Fruit fly (Drosophila melanogaster): Measurements from ENCODE around the gene MtnA.

The MtnA gene

dm6 chr3R:9771519-9771972, 12.6 kb downstream of the MtnA start, which contains the start of gene CG9471 (continued):
- peak; percentile 89 for TF ChIP-seq Oli (tag; optimal IDR thresholded peaks at IDR 0.05)
- TF ChIP-seq CG18262 (tag; optimal IDR thresholded peaks at IDR 0.05) = peak; percentile 90
- peak; percentile 43 for TF ChIP-seq disco-r (GFP tag; optimal IDR thresholded peaks at IDR 0.05)
- no peak for TF ChIP-seq zf30C (GFP tag; optimal IDR thresholded peaks at IDR 0.05)
- peak; percentile 75 to 92 for TF ChIP-seq Hr51 (GFP tag; optimal IDR thresholded peaks at IDR 0.05)
- TF ChIP-seq CG12104 (GFP tag; optimal IDR thresholded peaks at IDR 0.05) = peak; percentile 85
- TF ChIP-seq CG1233 (GFP tag; optimal IDR thresholded peaks at IDR 0.05) = peak; percentile 89
- TF ChIP-seq YL-1 (GFP tag; optimal IDR thresholded peaks at IDR 0.05) = peak; percentile 63
- peak; percentile 93 for TF ChIP-seq CG17361 (GFP tag; IDR thresholded peaks at IDR 0.05)
- peak; percentile 88 for TF ChIP-seq pum (GFP tag; optimal IDR thresholded peaks at IDR 0.05)
- peak; percentile 86 for TF ChIP-seq Max (GFP tag; optimal IDR thresholded peaks at IDR 0.05)
- peak; percentile 29 for TF ChIP-seq ftz-f1 (GFP tag; optimal IDR thresholded peaks at IDR 0.05)
- peak; percentile 54 for TF ChIP-seq pzg (GFP tag; optimal IDR thresholded peaks at IDR 0.05)
- no peak for TF ChIP-seq eve (GFP tag; optimal IDR thresholded peaks at IDR 0.05)
- peak; percentile 34 for TF ChIP-seq Lhr (GFP tag; optimal IDR thresholded peaks at IDR 0.05)
- peak; percentile 87 for TF ChIP-seq CG1602 (GFP tag; optimal IDR thresholded peaks at IDR 0.05)
- peak; percentile 94 for TF ChIP-seq sob (GFP tag; IDR thresholded peaks at IDR 0.05)
- peak; percentile 96 for TF ChIP-seq Ptx1 (GFP tag; IDR thresholded peaks at IDR 0.05)
- peak; percentile 95 for TF ChIP-seq PHDP (tag; optimal IDR thresholded peaks at IDR 0.05)
- peak; percentile 73 for TF ChIP-seq pb (GFP tag; optimal IDR thresholded peaks at IDR 0.05)
- peak; percentile 91 for TF ChIP-seq ara (GFP tag; IDR thresholded peaks at IDR 0.05)
- no peak for TF ChIP-seq hth (optimal IDR thresholded peaks at IDR 0.05)
- TF ChIP-seq abd-A (tag; optimal IDR thresholded peaks at IDR 0.05) = no peak
- TF ChIP-seq Xrp1 (GFP tag; IDR thresholded peaks at IDR 0.05) = peak; percentile 95
- peak; percentile 86 for TF ChIP-seq maf-S (GFP tag; optimal IDR thresholded peaks at IDR 0.05)
- peak; percentile 47 for TF ChIP-seq gt (GFP tag; IDR thresholded peaks at IDR 0.05)
- peak; percentile 85; the same call in 2 of the 3 replicates for TF ChIP-seq CG3726 (GFP tag; IDR thresholded peaks at IDR 0.05)
- TF ChIP-seq fd102C (GFP tag; optimal IDR thresholded peaks at IDR 0.05) = peak; percentile 57
- peak; percentile 64 for TF ChIP-seq CG10565 (GFP tag; optimal IDR thresholded peaks at IDR 0.05)
- TF ChIP-seq toy (GFP tag; IDR thresholded peaks at IDR 0.05) = peak; percentile 76; the same call in 1 of the 2 replicates
- TF ChIP-seq B-H1 (GFP tag; IDR thresholded peaks at IDR 0.05) = peak; percentile 90
- TF ChIP-seq Sin3A (optimal IDR thresholded peaks at IDR 0.05) = no peak
- peak; percentile 68 for TF ChIP-seq dm (GFP tag; optimal IDR thresholded peaks at IDR 0.05)
- peak; percentile 94 for TF ChIP-seq HLH3B (GFP tag; IDR thresholded peaks at IDR 0.05)
- peak; percentile 57 for TF ChIP-seq CG3163 (GFP tag; optimal IDR thresholded peaks at IDR 0.05)
- peak; percentile 76 for TF ChIP-seq CG15696 (tag; optimal IDR thresholded peaks at IDR 0.05)
- TF ChIP-seq CG4617 (GFP tag; optimal IDR thresholded peaks at IDR 0.05; ENCODE audit: borderline replicate concordance) = peak; percentile 81
- TF ChIP-seq CG2199 (GFP tag; IDR thresholded peaks at IDR 0.05) = 0 out of 3 replicates have a peak, but pooled peaks have one; percentile 52
- no peak for TF ChIP-seq ato (GFP tag; IDR thresholded peaks at IDR 0.05; ENCODE audit: partially characterized antibody)
- no peak for TF ChIP-seq unc-4 (GFP tag; IDR thresholded peaks at IDR 0.05; ENCODE audit: partially characterized antibody)
- TF ChIP-seq Bteb2 (GFP tag; optimal IDR thresholded peaks at IDR 0.05) = peak; percentile 93
- peak; percentile 91 for TF ChIP-seq CG17829 (tag; optimal IDR thresholded peaks at IDR 0.05)
- peak; percentile 74 for TF ChIP-seq ro (GFP tag; IDR thresholded peaks at IDR 0.05)
- TF ChIP-seq CG10274 (GFP tag; optimal IDR thresholded peaks at IDR 0.05) = peak; percentile 64
- peak; percentile 88 for TF ChIP-seq ATbp (GFP tag; optimal IDR thresholded peaks at IDR 0.05)
- peak; percentile 87 for TF ChIP-seq CG16815 (GFP tag; optimal IDR thresholded peaks at IDR 0.05)
- TF ChIP-seq pita (GFP tag; optimal IDR thresholded peaks at IDR 0.05) = no peak
- peak; percentile 88 for TF ChIP-seq Six4 (GFP tag; optimal IDR thresholded peaks at IDR 0.05)
- peak; percentile 91 for TF ChIP-seq CG13296 (GFP tag; optimal IDR thresholded peaks at IDR 0.05)
- peak; percentile 88 for TF ChIP-seq tx (GFP tag; optimal IDR thresholded peaks at IDR 0.05)
- peak; percentile 89 for TF ChIP-seq slp2 (GFP tag; optimal IDR thresholded peaks at IDR 0.05)
